Fruit fly (Drosophila melanogaster): ENCODE results near the gene oxt.

oxt gene

DNA sequence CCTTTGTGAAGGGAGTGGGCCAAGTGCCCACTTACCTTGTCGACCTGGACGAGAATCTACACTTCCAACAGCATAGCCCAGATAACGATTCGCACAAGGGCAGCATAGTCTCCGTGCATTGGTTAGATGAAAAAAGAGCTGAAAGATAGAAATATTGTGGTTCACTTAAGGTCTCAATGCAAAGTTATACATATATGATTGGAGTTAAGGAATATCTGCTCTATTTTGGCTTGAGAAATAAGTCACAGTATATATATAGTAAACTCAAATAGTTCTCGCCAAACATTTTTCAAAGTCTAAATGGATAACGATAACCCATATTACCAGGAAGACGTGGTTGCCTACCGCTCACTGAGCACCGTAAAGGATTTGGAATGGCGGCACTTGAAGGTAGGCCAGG, 14.1 kb downstream of the oxt start, which contains the start of gene CG32305:
Gene CG32305 (plus strand): TSS at position 301 of the 400 bp plus-strand sequence.
- no peak for TF ChIP-seq CG15710 (tag; optimal IDR thresholded peaks at IDR 0.05)
- TF ChIP-seq Snoo (tag; optimal IDR thresholded peaks at IDR 0.05) = no peak
- no peak for TF ChIP-seq CG32121 (GFP tag; IDR thresholded peaks at IDR 0.05)
- no peak for TF ChIP-seq CG14655 (GFP tag; optimal IDR thresholded peaks at IDR 0.05)
- TF ChIP-seq CG12605 (GFP tag; IDR thresholded peaks at IDR 0.05) = no peak
- TF ChIP-seq fd96Ca (GFP tag; IDR thresholded peaks at IDR 0.05) = no peak

DNA sequence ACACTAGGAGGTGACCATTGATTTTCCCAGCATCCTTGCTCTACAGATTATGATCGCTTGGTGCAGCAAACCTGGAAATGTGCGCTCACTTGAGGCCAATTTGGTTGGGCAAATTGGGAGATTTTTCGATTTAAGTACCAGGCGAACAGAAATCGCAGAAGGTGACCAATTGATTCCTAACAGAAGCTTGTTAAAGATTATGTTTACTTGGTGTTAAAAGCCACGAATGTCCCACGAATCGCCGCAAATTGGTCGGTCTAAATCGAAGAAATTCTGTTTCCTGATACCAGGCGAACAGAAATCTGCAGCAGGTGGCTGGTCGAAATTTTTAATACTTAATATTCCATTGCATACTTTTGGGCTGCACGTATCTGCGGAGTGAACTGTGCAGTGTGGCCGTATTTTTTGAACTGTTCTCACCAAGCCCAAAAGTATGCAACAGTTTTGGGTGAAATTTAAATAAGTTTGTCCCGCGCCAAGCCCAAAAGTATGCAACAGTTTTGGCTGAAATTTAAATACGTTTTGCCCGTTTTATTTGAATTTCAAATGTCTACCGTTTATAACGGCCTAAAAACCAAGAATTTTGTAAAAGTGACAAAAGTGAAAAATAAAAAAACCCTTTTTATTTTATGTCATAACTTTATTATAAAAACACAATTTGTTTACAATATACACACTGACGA, 18.5 kb downstream of the oxt start, which contains the start of gene CG32301:
Gene CG32301 (plus strand): TSS at position 633 of the 683 bp plus-strand sequence.
- TF ChIP-seq Snoo (tag; optimal IDR thresholded peaks at IDR 0.05) = no peak
- no peak for TF ChIP-seq CG14655 (GFP tag; optimal IDR thresholded peaks at IDR 0.05)
- TF ChIP-seq CG4496 (GFP tag; IDR thresholded peaks at IDR 0.05) = no peak
- TF ChIP-seq CG10348 (GFP tag; IDR thresholded peaks at IDR 0.05) = no peak
- no peak for TF ChIP-seq fd96Ca (GFP tag; IDR thresholded peaks at IDR 0.05)
- no peak for TF ChIP-seq EcR (GFP tag; optimal IDR thresholded peaks at IDR 0.05)
- TF ChIP-seq CG13204 (GFP tag; optimal IDR thresholded peaks at IDR 0.05) = no peak
- TF ChIP-seq Ets98B (GFP tag; IDR thresholded peaks at IDR 0.05) = no peak
- TF ChIP-seq CG34367 (tag; optimal IDR thresholded peaks at IDR 0.05) = no peak
- TF ChIP-seq Pif1B (GFP tag; optimal IDR thresholded peaks at IDR 0.05) = no peak
- no peak for TF ChIP-seq CG9948 (tag; optimal IDR thresholded peaks at IDR 0.05)

DNA sequence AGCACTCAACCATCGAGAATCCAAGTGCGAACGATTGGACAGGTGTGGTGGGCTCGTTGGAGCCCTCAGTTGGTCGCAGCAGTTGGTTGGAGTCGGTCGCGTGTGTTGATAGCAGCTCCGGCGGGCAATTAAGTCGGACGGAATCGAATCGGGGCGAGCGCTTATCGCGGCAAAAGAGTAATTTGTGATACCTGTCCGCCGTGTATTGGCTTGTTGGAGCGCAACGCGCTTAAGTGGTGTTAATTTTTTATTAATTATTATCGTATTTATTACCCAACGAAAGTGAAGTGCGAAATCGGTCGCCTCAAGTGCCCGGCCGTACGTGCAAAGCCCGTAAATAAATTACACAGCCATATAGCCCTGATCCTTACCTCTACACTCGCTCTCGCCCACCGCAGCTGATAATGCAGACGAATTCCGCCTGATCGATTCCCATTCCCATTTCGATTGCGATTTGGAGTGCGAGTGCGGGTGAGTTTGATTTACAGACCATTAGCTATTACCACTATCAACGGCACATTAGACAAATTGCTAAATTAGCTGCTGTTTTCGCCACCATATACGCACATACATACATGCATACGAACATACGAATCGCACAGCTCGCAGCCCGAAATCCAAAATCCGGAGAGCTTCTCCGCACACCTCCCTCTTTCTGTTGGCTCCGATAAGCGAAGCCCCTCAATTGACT, 24.8 kb downstream of the oxt start, which contains the start of gene ACXD:
Gene ACXD (plus strand): TSS at position 66 of the 691 bp plus-strand sequence.
- no peak for TF ChIP-seq Snoo (tag; optimal IDR thresholded peaks at IDR 0.05)
- TF ChIP-seq CG12605 (GFP tag; IDR thresholded peaks at IDR 0.05) = no peak
- no peak for TF ChIP-seq Ets98B (GFP tag; IDR thresholded peaks at IDR 0.05)

DNA sequence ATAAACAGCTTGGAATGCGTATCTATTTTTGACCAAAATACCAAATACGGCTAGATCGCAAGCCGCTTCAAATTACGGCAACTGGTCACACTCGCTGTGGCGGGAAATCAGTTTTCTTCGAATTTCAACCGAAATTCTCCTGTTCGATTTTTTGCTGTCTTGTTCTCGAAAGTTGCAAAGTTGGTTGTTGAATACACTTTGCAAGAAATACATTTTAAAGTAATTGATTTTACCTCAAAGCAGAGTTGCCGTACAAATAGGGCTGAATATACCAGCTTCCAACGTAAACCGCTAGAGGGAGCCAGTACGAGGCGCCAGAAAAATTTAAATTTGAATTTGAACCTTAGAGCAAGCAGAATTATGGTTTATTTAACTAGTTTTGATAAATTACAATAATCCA, 25.4 kb downstream of the oxt start, which contains the start of gene CG9018:
Gene CG9018 (minus strand): TSS at position 43 of the 400 bp plus-strand sequence.
- TF ChIP-seq CG15710 (tag; optimal IDR thresholded peaks at IDR 0.05) (no peak), Snoo (tag; optimal IDR thresholded peaks at IDR 0.05) (no peak), CG32121 (GFP tag; IDR thresholded peaks at IDR 0.05) (no peak), CG17806 (tag; optimal IDR thresholded peaks at IDR 0.05) (no peak), gl (tag; optimal IDR thresholded peaks at IDR 0.05) (no peak), CG10348 (GFP tag; IDR thresholded peaks at IDR 0.05) (no peak), EcR (GFP tag; optimal IDR thresholded peaks at IDR 0.05) (no peak), Ets98B (GFP tag; IDR thresholded peaks at IDR 0.05) (no peak), D1 (tag; optimal IDR thresholded peaks at IDR 0.05) (no peak), CG14655 (GFP tag; optimal IDR thresholded peaks at IDR 0.05) (no peak), CG4496 (GFP tag; IDR thresholded peaks at IDR 0.05) (no peak), Pif1B (GFP tag; optimal IDR thresholded peaks at IDR 0.05) (no peak), CG8159 (tag; optimal IDR thresholded peaks at IDR 0.05) (no peak), fd96Ca (GFP tag; IDR thresholded peaks at IDR 0.05) (no peak), CG13204 (GFP tag; optimal IDR thresholded peaks at IDR 0.05) (no peak), CG12605 (GFP tag; IDR thresholded peaks at IDR 0.05) (no peak), CG34367 (tag; optimal IDR thresholded peaks at IDR 0.05) (no peak)

DNA sequence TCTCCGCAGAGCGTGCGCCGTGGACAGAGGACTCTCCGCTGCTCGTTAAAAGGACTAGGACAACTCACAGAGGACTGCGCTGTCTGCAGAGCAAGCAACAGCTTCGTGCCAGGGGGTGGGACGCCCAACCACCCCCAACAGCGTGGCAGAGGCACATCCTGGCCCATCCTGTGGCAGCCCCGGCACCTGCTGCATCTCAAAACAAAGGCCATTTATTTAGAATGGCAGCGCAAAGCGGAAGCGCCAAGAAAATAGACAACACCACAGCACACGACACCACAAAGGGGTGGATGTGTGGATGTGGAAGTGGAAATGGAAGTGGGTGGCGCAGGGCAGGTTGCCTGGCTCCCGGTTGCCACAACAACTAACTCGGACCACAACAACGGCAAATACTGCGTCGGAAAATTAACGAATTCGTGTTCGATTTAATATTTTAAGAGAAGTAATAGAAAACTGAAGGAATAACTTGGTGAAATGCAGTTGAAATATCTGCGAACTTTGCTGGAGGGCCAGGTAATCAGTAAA, 33.2 kb downstream of the oxt start, which contains the start of gene Oseg2:
Gene Oseg2 (plus strand): TSS at position 475 of the 525 bp plus-strand sequence.
- TF ChIP-seq CG8159 (tag; optimal IDR thresholded peaks at IDR 0.05) (no peak), CG12605 (GFP tag; IDR thresholded peaks at IDR 0.05) (peak; percentile 85), CG10348 (GFP tag; IDR thresholded peaks at IDR 0.05) (no peak), CG32121 (GFP tag; IDR thresholded peaks at IDR 0.05) (no peak), Ets98B (GFP tag; IDR thresholded peaks at IDR 0.05) (no peak)

DNA sequence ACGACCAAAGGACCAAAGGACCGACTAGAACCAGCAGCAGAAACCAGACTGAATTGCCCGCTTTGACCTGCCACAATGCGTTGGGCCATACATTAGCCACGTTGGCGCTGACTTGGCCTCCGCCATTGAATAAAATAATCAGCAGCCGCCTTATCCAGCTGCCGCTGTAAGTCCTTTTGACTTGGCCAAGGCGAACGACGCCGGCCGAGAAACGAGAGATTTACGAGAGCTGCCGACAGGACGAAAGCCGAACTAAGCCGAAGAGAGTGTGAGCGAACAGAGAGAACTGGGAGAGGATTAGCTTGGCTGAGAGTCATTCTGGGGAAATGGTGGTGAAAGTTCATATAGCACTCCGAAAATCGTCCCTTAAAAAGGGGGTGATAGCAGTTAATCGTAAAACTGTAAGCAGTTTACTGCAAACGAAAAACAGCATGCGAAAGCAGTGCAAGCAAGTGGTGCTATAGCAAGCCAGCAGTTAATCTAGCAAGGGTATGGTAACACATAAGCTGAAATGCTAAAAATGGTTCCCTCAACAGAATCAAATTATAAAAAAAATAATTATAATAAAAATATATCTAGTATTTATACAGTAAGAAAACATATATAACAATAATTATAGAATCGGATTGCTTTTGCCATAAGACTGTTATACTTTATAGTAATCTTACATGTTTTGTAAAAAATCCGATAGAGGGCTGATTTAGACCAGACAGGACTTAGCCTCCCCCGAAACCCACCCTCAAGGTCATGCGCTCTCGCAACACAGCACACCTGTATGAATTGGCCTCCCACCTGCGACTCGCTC, 33.9 kb downstream of the oxt start:
- TF ChIP-seq CG13204 (GFP tag; optimal IDR thresholded peaks at IDR 0.05) = no peak
- no peak for TF ChIP-seq Pif1A (GFP tag; optimal IDR thresholded peaks at IDR 0.05)
- TF ChIP-seq CG12605 (GFP tag; IDR thresholded peaks at IDR 0.05) = no peak
- no peak for TF ChIP-seq D1 (tag; optimal IDR thresholded peaks at IDR 0.05)
- no peak for TF ChIP-seq CG8159 (tag; optimal IDR thresholded peaks at IDR 0.05)
- no peak for TF ChIP-seq CG9948 (tag; optimal IDR thresholded peaks at IDR 0.05)
- no peak for TF ChIP-seq CG8301 (tag; optimal IDR thresholded peaks at IDR 0.05)
- no peak for TF ChIP-seq CG34367 (tag; optimal IDR thresholded peaks at IDR 0.05)
